Fruit fly (Drosophila melanogaster): ENCODE measurements around the gene Osi22.
A peak's percentile ranks its signal among the peaks of the same experiment; 100 is the strongest.

Osi22 gene

dm6 chr3R:13260114-13260673 is 30.2 kb upstream of the Osi22 start, which contains the start of gene CG11686 (continued):
- TF ChIP-seq pb (GFP tag; optimal IDR thresholded peaks at IDR 0.05), result no peak
- peak; percentile 29; the same call in 1 of the 2 replicates for TF ChIP-seq E2f1 (GFP tag; IDR thresholded peaks at IDR 0.05)
- no peak for TF ChIP-seq CG5953 (GFP tag; IDR thresholded peaks at IDR 0.05)
- TF ChIP-seq nau (GFP tag; optimal IDR thresholded peaks at IDR 0.05), result no peak
- TF ChIP-seq ash1 (GFP tag; optimal IDR thresholded peaks at IDR 0.05), result no peak
- no peak for TF ChIP-seq abd-A (tag; optimal IDR thresholded peaks at IDR 0.05)
- no peak for TF ChIP-seq D19A (tag; optimal IDR thresholded peaks at IDR 0.05)
- TF ChIP-seq MTF-1 (GFP tag; optimal IDR thresholded peaks at IDR 0.05; ENCODE audit: borderline replicate concordance), result peak; percentile 17
- TF ChIP-seq CG6791 (GFP tag; IDR thresholded peaks at IDR 0.05; ENCODE audit: partially characterized antibody), result peak; percentile 67
- TF ChIP-seq slbo (GFP tag; IDR thresholded peaks at IDR 0.05), result peak; percentile 35; the same call in 1 of the 2 replicates
- 0 out of 2 replicates have a peak, but pooled peaks have one; percentile 5 for TF ChIP-seq CG32532 (GFP tag; IDR thresholded peaks at IDR 0.05)
- TF ChIP-seq CG7987 (GFP tag; optimal IDR thresholded peaks at IDR 0.05), result no peak
- TF ChIP-seq CG17186 (GFP tag; optimal IDR thresholded peaks at IDR 0.05), result peak; percentile 50
- peak; percentile 90 for TF ChIP-seq row (GFP tag; IDR thresholded peaks at IDR 0.05)
- TF ChIP-seq CG3065 (GFP tag; optimal IDR thresholded peaks at IDR 0.05), result no peak
- TF ChIP-seq CG14441 (GFP tag; IDR thresholded peaks at IDR 0.05), result 0 out of 2 replicates have a peak, but pooled peaks have one; percentile 11
- no peak for TF ChIP-seq ro (GFP tag; IDR thresholded peaks at IDR 0.05)
- TF ChIP-seq jumu (GFP tag; optimal IDR thresholded peaks at IDR 0.05), result no peak
- TF ChIP-seq CG31224 (GFP tag; IDR thresholded peaks at IDR 0.05), result no peak
- peak; percentile 54 for TF ChIP-seq nom (GFP tag; optimal IDR thresholded peaks at IDR 0.05)
- TF ChIP-seq CG17568 (GFP tag; optimal IDR thresholded peaks at IDR 0.05), result no peak
- TF ChIP-seq CoRest (tag; optimal IDR thresholded peaks at IDR 0.05), result no peak
- 0 out of 2 replicates have a peak, but pooled peaks have one; percentile 15 for TF ChIP-seq CG9932 (GFP tag; IDR thresholded peaks at IDR 0.05)
- TF ChIP-seq BEAF-32 (GFP tag; optimal IDR thresholded peaks at IDR 0.05), result no peak
- TF ChIP-seq hbn (GFP tag; IDR thresholded peaks at IDR 0.05; ENCODE audit: partially characterized antibody), result no peak
- no peak for TF ChIP-seq eve (GFP tag; optimal IDR thresholded peaks at IDR 0.05)
- no peak for TF ChIP-seq pan (optimal IDR thresholded peaks at IDR 0.05)
- no peak for TF ChIP-seq pan (GFP tag; optimal IDR thresholded peaks at IDR 0.05 in 1 of 2, IDR thresholded peaks at IDR 0.05 in 1 of 2)
- TF ChIP-seq seq (GFP tag; IDR thresholded peaks at IDR 0.05), result 0 out of 2 replicates have a peak, but pooled peaks have one; percentile 8
- TF ChIP-seq pum (GFP tag; optimal IDR thresholded peaks at IDR 0.05), result no peak
- 0 out of 2 replicates have a peak, but pooled peaks have one; percentile 48 for TF ChIP-seq CG42726 (GFP tag; IDR thresholded peaks at IDR 0.05; ENCODE audit: partially characterized antibody)
- peak; percentile 18 for TF ChIP-seq CG1603 (tag; optimal IDR thresholded peaks at IDR 0.05)
- peak; percentile 29 for TF ChIP-seq CG17829 (tag; optimal IDR thresholded peaks at IDR 0.05)
- no peak for TF ChIP-seq CG2678 (tag; optimal IDR thresholded peaks at IDR 0.05)
- no peak for TF ChIP-seq Sox100B (GFP tag; optimal IDR thresholded peaks at IDR 0.05)
- TF ChIP-seq az2 (GFP tag; optimal IDR thresholded peaks at IDR 0.05), result no peak
- 0 out of 2 replicates have a peak, but pooled peaks have one; percentile 15 for TF ChIP-seq Atf6 (GFP tag; IDR thresholded peaks at IDR 0.05)
- TF ChIP-seq toy (GFP tag; IDR thresholded peaks at IDR 0.05), result no peak
- TF ChIP-seq CG4404 (GFP tag; IDR thresholded peaks at IDR 0.05), result no peak
- no peak for TF ChIP-seq CG1832 (GFP tag; optimal IDR thresholded peaks at IDR 0.05)
- no peak for TF ChIP-seq Asciz (GFP tag; optimal IDR thresholded peaks at IDR 0.05)
- TF ChIP-seq Camta (GFP tag; optimal IDR thresholded peaks at IDR 0.05), result no peak
- no peak for TF ChIP-seq dimm (GFP tag; IDR thresholded peaks at IDR 0.05)
- TF ChIP-seq CG18011 (GFP tag; optimal IDR thresholded peaks at IDR 0.05), result no peak
- no peak for TF ChIP-seq CG15269 (tag; optimal IDR thresholded peaks at IDR 0.05)
- no peak for TF ChIP-seq CG3407 (GFP tag; optimal IDR thresholded peaks at IDR 0.05)
- no peak for TF ChIP-seq CG10321 (GFP tag; IDR thresholded peaks at IDR 0.05)
- peak; percentile 2 for TF ChIP-seq NfI (GFP tag; optimal IDR thresholded peaks at IDR 0.05)
- no peak for TF ChIP-seq CG4820 (GFP tag; optimal IDR thresholded peaks at IDR 0.05)
- TF ChIP-seq Kr (GFP tag; optimal IDR thresholded peaks at IDR 0.05), result no peak

Data from whole organism, embryonic.